Worm (Caenorhabditis elegans) whole organism, mixed stage, embryonic: Measurements from ENCODE around the gene wdr-60.

Experiments used
- M03D4.4 ChIP-seq: sonication (generic microtip); optimal IDR thresholded peaks from 2 replicates; lab custom pipeline; 2017; ENCODE audit warnings: mild to moderate bottlenecking, missing genetic modification characterization, missing compliant biosample characterization
- bed-3 ChIP-seq: fragments of 200-800 bp; sonication (Bioruptor generic); optimal IDR thresholded peaks from 3 replicates; lab custom pipeline; 2018; ENCODE audit warnings: mild to moderate bottlenecking, missing genetic modification characterization, moderate library complexity, missing compliant biosample characterization
- blmp-1 ChIP-seq: fragments of 150-350 bp; optimal IDR thresholded peaks from 2 replicates; lab custom pipeline; 2014; ENCODE audit warnings: missing biosample characterization, missing genetic modification characterization
- ceh-39 ChIP-seq: fragments of 150-350 bp; optimal IDR thresholded peaks from 2 replicates; lab custom pipeline; 2014; ENCODE audit warnings: missing biosample characterization, missing genetic modification characterization
- ceh-43 ChIP-seq: fragments of 200-800 bp; sonication (Bioruptor generic); optimal IDR thresholded peaks from 2 replicates; lab custom pipeline; 2018; ENCODE audit warnings: mild to moderate bottlenecking, missing genetic modification characterization, moderate library complexity, missing compliant biosample characterization
- ceh-83 ChIP-seq: fragments of 200-800 bp; sonication (Bioruptor generic); optimal IDR thresholded peaks from 2 replicates; lab custom pipeline; 2018; ENCODE audit warnings: mild to moderate bottlenecking, missing genetic modification characterization, missing compliant biosample characterization
- ces-1 ChIP-seq: fragments of 150-350 bp; optimal IDR thresholded peaks from 2 replicates; lab custom pipeline; 2014; ENCODE audit warnings: missing biosample characterization, missing genetic modification reagents, missing genetic modification characterization
- cnd-1 ChIP-seq: fragments of 200-800 bp; sonication (Bioruptor generic); optimal IDR thresholded peaks from 2 replicates; lab custom pipeline; 2018; ENCODE audit warnings: mild to moderate bottlenecking, missing genetic modification characterization, missing compliant biosample characterization
- drap-1 ChIP-seq: fragments of 200-800 bp; sonication (Bioruptor generic); optimal IDR thresholded peaks from 3 replicates; lab custom pipeline; 2018; ENCODE audit warnings: mild to moderate bottlenecking, missing genetic modification characterization, missing compliant biosample characterization
- elt-1 ChIP-seq: sonication (generic microtip); optimal IDR thresholded peaks from 2 replicates; lab custom pipeline; 2017; ENCODE audit warnings: missing genetic modification characterization, mild to moderate bottlenecking, missing compliant biosample characterization, antibody characterized with exemption, moderate library complexity, borderline replicate concordance; ENCODE audit not compliant: insufficient read depth
- elt-3 ChIP-seq: fragments of 150-350 bp; optimal IDR thresholded peaks from 2 replicates; lab custom pipeline; 2014; ENCODE audit warnings: missing biosample characterization, missing genetic modification characterization
- flh-1 ChIP-seq: fragments of 200-800 bp; sonication (Bioruptor generic); optimal IDR thresholded peaks from 2 replicates; lab custom pipeline; 2018; ENCODE audit warnings: mild to moderate bottlenecking, missing genetic modification characterization, moderate library complexity, missing compliant biosample characterization
- ham-2 ChIP-seq: fragments of 200-800 bp; sonication (Bioruptor generic); optimal IDR thresholded peaks from 2 replicates; lab custom pipeline; 2018; ENCODE audit warnings: mild to moderate bottlenecking, missing genetic modification characterization, missing compliant biosample characterization
- hlh-1 ChIP-seq: fragments of 150-350 bp; optimal IDR thresholded peaks from 2 replicates; lab custom pipeline; 2014; ENCODE audit warnings: missing biosample characterization, missing genetic modification reagents, missing genetic modification characterization
- lin-13 ChIP-seq: fragments of 150-350 bp; optimal IDR thresholded peaks from 2 replicates; lab custom pipeline; 2014; ENCODE audit warnings: missing biosample characterization, missing genetic modification characterization
- lin-32 ChIP-seq: fragments of 200-800 bp; sonication (Bioruptor generic); optimal IDR thresholded peaks from 2 replicates; lab custom pipeline; 2018; ENCODE audit warnings: mild to moderate bottlenecking, missing genetic modification characterization, missing compliant biosample characterization
- lsy-2 ChIP-seq: fragments of 150-350 bp; optimal IDR thresholded peaks from 2 replicates; lab custom pipeline; 2014; ENCODE audit warnings: missing biosample characterization, missing genetic modification characterization
- mab-5 ChIP-seq: fragments of 150-350 bp; optimal IDR thresholded peaks from 2 replicates; lab custom pipeline; 2014; ENCODE audit warnings: missing biosample characterization, missing genetic modification characterization
- mep-1 ChIP-seq: fragments of 150-350 bp; optimal IDR thresholded peaks from 2 replicates; lab custom pipeline; 2017; ENCODE audit warnings: missing biosample characterization, missing genetic modification reagents, missing genetic modification characterization, inconsistent platforms
- mls-2 ChIP-seq: sonication (generic microtip); optimal IDR thresholded peaks from 2 replicates; lab custom pipeline; 2016; ENCODE audit warnings: mild to moderate bottlenecking, missing genetic modification characterization, moderate library complexity, missing compliant biosample characterization
- nhr-12 ChIP-seq: fragments of 150-350 bp; optimal IDR thresholded peaks from 2 replicates; lab custom pipeline; 2014; ENCODE audit warnings: missing biosample characterization, missing genetic modification characterization
- nhr-2 ChIP-seq: fragments of 150-350 bp; optimal IDR thresholded peaks from 2 replicates; lab custom pipeline; 2014; ENCODE audit warnings: missing biosample characterization, missing genetic modification characterization
- nhr-237 ChIP-seq: fragments of 150-350 bp; optimal IDR thresholded peaks from 2 replicates; lab custom pipeline; 2014; ENCODE audit warnings: missing biosample characterization, missing genetic modification characterization
- nhr-28 ChIP-seq: fragments of 150-350 bp; optimal IDR thresholded peaks from 2 replicates; lab custom pipeline; 2014; ENCODE audit warnings: missing biosample characterization, missing genetic modification characterization
- nhr-76 ChIP-seq: sonication (generic microtip); optimal IDR thresholded peaks from 2 replicates; lab custom pipeline; 2017; ENCODE audit warnings: missing biosample characterization, missing genetic modification characterization
- pha-4 ChIP-seq: fragments of 150-350 bp; optimal IDR thresholded peaks from 2 replicates; lab custom pipeline; 2018; ENCODE audit warnings: missing biosample characterization, missing genetic modification reagents, missing genetic modification characterization
- sem-2 ChIP-seq: fragments of 200-800 bp; sonication (Bioruptor generic); optimal IDR thresholded peaks from 2 replicates; lab custom pipeline; 2018; ENCODE audit warnings: mild to moderate bottlenecking, missing genetic modification characterization, missing compliant biosample characterization
- snpc-4 ChIP-seq: fragments of 150-350 bp; optimal IDR thresholded peaks from 2 replicates; lab custom pipeline; 2014; ENCODE audit warnings: missing biosample characterization, missing genetic modification characterization
- sptf-1 ChIP-seq: sonication (generic microtip); optimal IDR thresholded peaks from 2 replicates; lab custom pipeline; 2017; ENCODE audit warnings: mild to moderate bottlenecking, missing genetic modification characterization, moderate library complexity, missing compliant biosample characterization
- tbx-8 ChIP-seq: fragments of 200-800 bp; sonication (Bioruptor generic); optimal IDR thresholded peaks from 2 replicates; lab custom pipeline; 2018; ENCODE audit warnings: mild to moderate bottlenecking, missing genetic modification characterization, moderate library complexity, missing compliant biosample characterization
- unc-120 ChIP-seq: sonication (generic microtip); optimal IDR thresholded peaks from 2 replicates; lab custom pipeline; 2017; ENCODE audit warnings: missing genetic modification characterization, missing compliant biosample characterization; ENCODE audit not compliant: poor library complexity, severe bottlenecking
- unc-39 ChIP-seq: fragments of 150-350 bp; optimal IDR thresholded peaks from 2 replicates; lab custom pipeline; 2014; ENCODE audit warnings: missing biosample characterization, missing genetic modification characterization
- unc-62 ChIP-seq: fragments of 150-350 bp; optimal IDR thresholded peaks from 2 replicates; lab custom pipeline; 2014; ENCODE audit warnings: missing biosample characterization, missing genetic modification reagents, missing genetic modification characterization
- zip-8 ChIP-seq: fragments of 150-350 bp; optimal IDR thresholded peaks from 2 replicates; lab custom pipeline; 2014; ENCODE audit warnings: missing biosample characterization, missing genetic modification characterization
- ztf-11 ChIP-seq: fragments of 150-350 bp; optimal IDR thresholded peaks from 2 replicates; lab custom pipeline; 2014; ENCODE audit warnings: missing biosample characterization, missing genetic modification characterization

wdr-60 gene

ce11 chrIII:5017550-5017949, 30.5 kb downstream of the wdr-60 start, which contains the start of gene larp-1:
larp-1 (minus strand) TSS chrIII:5017650.
- TF ChIP-seq ham-2 (GFP tag; lab: Kevin White, UChicago) (no peak), mab-5 (tag; lab: Kevin White, UChicago) (no peak), nhr-237 (tag; lab: Kevin White, UChicago) (no peak), nhr-76 (tag; lab: Kevin White, UChicago) (no peak), cnd-1 (tag; lab: Kevin White, UChicago) (no peak), nhr-28 (tag; lab: Kevin White, UChicago) (no peak), drap-1 (no peak), zip-8 (no peak), hlh-1 (tag; lab: Kevin White, UChicago) (no peak), lin-13 (no peak)

- TF ChIP-seq sptf-1 (tag; lab: Kevin White, UChicago) (peak; percentile 93), nhr-12 (tag; lab: Kevin White, UChicago) (peak; percentile 67), hlh-1 (tag; lab: Kevin White, UChicago) (peak; percentile 54), ham-2 (GFP tag; lab: Kevin White, UChicago) (peak; percentile 93), nhr-76 (tag; lab: Kevin White, UChicago) (peak; percentile 17), unc-39 (tag; lab: Kevin White, UChicago) (peak; percentile 61), nhr-28 (tag; lab: Kevin White, UChicago) (peak; percentile 49), drap-1 (peak; percentile 88), lin-13 (peak; percentile 99), pha-4 (tag; lab: Kevin White, UChicago) (peak; percentile 98), nhr-237 (tag; lab: Kevin White, UChicago) (peak; percentile 95), ztf-11 (tag; lab: Kevin White, UChicago) (peak; percentile 88), mls-2 (tag; lab: Kevin White, UChicago) (peak; percentile 87), bed-3 (GFP tag; lab: Kevin White, UChicago) (no peak), nhr-2 (tag; lab: Kevin White, UChicago) (no peak), ceh-43 (peak; percentile 61), tbx-8 (GFP tag; lab: Kevin White, UChicago) (peak; percentile 4), snpc-4 (tag; lab: Kevin White, UChicago) (no peak), flh-1 (GFP tag; lab: Kevin White, UChicago) (no peak), blmp-1 (tag; lab: Kevin White, UChicago) (peak; percentile 25), M03D4.4 (tag; lab: Kevin White, UChicago) (peak; percentile 84), elt-1 (tag; lab: Kevin White, UChicago) (peak; percentile 63), unc-62 (GFP tag; lab: Kevin White, UChicago) (peak; percentile 47), cnd-1 (tag; lab: Kevin White, UChicago) (peak; percentile 77), ceh-39 (tag; lab: Kevin White, UChicago) (peak; percentile 64), sem-2 (GFP tag; lab: Kevin White, UChicago) (peak; percentile 8), ceh-83 (GFP tag; lab: Kevin White, UChicago) (peak; percentile 69), ces-1 (GFP tag; lab: Kevin White, UChicago) (peak; percentile 51), mep-1 (peak; percentile 98), elt-3 (tag; lab: Kevin White, UChicago) (peak; percentile 32), mab-5 (tag; lab: Kevin White, UChicago) (peak; percentile 38), lin-32 (peak; percentile 32), lsy-2 (tag; lab: Kevin White, UChicago) (peak; percentile 90), unc-120 (tag; lab: Kevin White, UChicago) (peak; percentile 75), zip-8 (no peak)
- TF ChIP-seq, all 35 proteins: peak for 30
Observed at ce11 chrIII:5018116-5018689, 31.2 kb downstream of the wdr-60 start, which contains the start of gene wip-1. wip-1 (plus strand) TSS chrIII:5018639.

- TF ChIP-seq hlh-1 (tag; lab: Kevin White, UChicago) (no peak), mls-2 (tag; lab: Kevin White, UChicago) (no peak), ceh-39 (tag; lab: Kevin White, UChicago) (no peak), ztf-11 (tag; lab: Kevin White, UChicago) (no peak), nhr-237 (tag; lab: Kevin White, UChicago) (no peak), elt-3 (tag; lab: Kevin White, UChicago) (no peak)
- TF ChIP-seq, all 35 proteins: peak for 0
Observed at ce11 chrIII:5020924-5021323, 33.9 kb downstream of the wdr-60 start, which contains the start of gene mdt-11. mdt-11 (plus strand) TSS chrIII:5021224.
